Fruit fly (Drosophila melanogaster): ENCODE results near the gene Caf1-180.
A peak's percentile ranks its signal among the peaks of the same experiment; 100 is the strongest.

Gene Caf1-180

DNA sequence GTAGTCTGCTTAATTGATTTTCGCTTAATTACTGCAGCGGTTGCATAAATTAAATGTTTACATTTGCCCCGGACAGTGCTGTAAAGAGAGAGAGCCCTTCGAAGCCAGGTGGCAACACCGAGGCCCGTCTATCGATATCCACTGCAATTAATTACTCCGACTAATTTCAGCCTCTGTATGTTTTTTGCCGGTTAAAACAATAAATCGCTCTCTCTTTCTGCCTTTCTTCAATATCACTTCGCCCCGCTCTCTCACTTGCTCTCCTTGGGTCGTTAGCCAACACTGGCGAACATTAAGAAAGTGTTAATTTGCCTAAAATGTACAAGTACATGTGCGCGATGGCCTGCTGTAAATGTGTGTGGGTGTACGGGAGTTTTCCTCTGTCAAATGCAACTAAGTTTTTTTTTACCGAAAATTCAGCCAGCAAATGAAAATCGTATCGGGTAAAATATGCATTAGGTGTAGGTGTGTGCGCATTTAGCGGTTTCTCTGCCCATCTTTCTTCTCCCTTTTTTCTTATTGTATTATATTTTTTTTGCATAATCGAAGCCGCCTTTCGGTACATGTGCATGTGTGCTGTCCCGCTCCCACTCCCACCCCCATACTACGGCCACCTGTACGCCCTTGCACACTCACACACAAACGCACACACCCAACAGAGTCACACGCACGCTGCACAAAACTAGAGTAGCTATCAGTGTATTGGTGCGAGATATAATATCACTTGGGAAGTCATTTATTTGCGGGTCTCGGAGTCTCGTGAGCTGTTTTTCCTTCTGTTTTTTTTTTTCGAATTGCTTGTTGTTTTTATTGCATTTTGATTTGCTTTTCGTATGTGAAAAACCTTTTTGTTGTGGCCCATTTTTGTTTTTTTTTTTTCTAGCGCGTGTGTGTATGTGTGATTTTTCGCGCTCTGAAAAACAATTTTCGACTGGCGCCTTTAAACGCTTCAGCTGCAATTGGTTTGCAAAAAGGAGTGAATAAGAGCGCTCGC lies 44.4 kb downstream of the Caf1-180 start (continued):
- peak; percentile 28 for TF ChIP-seq unpg (GFP tag; optimal IDR thresholded peaks at IDR 0.05)
- no peak for TF ChIP-seq grn (GFP tag; optimal IDR thresholded peaks at IDR 0.05)
- no peak for TF ChIP-seq HmgD (GFP tag; optimal IDR thresholded peaks at IDR 0.05)
- no peak for TF ChIP-seq Poxn (GFP tag; IDR thresholded peaks at IDR 0.05)
- TF ChIP-seq BEAF-32 (GFP tag; optimal IDR thresholded peaks at IDR 0.05): peak; percentile 58
- peak; percentile 50 for TF ChIP-seq mirr (GFP tag; optimal IDR thresholded peaks at IDR 0.05)
- TF ChIP-seq eyg (GFP tag; optimal IDR thresholded peaks at IDR 0.05): no peak
- TF ChIP-seq CG14014 (GFP tag; IDR thresholded peaks at IDR 0.05): no peak
- TF ChIP-seq sug (tag; optimal IDR thresholded peaks at IDR 0.05): peak; percentile 33
- no peak for TF ChIP-seq wor (GFP tag; IDR thresholded peaks at IDR 0.05)
- TF ChIP-seq CG17612 (GFP tag; IDR thresholded peaks at IDR 0.05): no peak
- no peak for TF ChIP-seq CG10147 (GFP tag; optimal IDR thresholded peaks at IDR 0.05)

DNA sequence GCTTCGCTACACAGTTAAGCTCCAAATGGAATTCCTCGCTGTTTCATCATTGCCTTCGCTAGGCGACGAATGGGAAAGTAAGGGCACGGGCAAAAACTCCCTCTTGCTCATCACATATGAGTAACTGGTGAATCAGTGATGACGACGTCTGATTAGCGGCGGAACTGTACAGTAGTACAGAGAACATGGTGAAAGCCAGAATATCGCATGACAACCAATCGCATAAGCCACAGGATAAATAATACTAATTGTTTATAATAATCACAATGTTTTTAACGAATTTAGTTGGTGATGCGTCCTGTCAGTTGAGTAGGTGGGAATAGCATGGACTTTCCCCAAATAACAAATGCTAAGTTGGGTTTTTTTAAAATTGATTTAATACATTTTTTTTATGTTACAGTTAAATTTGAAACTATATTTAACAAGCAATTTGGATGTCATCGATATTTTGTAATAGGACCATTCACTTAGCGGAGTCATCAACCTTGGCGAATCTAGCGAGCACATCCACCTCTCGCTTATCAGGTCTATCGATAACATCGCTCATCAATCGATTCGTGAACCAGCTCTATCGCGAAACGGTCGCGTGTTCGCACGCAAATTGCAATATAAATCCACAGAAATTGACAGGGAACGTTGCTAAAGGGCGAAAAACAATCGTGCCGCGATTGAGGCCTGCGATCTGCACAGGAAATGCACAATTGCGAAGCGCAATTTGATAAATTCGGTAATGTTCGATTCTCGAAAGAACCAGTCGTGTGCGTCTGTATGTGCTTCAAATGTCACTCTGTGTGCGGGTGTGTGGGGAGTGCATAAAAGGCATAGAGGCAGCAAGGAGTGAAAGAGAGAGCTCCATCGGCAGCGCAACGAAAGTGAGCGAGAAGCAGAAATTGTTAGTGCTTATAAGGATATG lies 45.8 kb downstream of the Caf1-180 start, which contains the start of the genes CG12112 and Trf4-1:
Gene CG12112, minus strand, starts transcription at position 106 of the 913 bp plus-strand sequence.
Gene Trf4-1, plus strand, starts transcription at position 236 of the 913 bp plus-strand sequence.
- TF ChIP-seq D19A (tag; optimal IDR thresholded peaks at IDR 0.05) (no peak), Usf (GFP tag; optimal IDR thresholded peaks at IDR 0.05) (no peak), Myb (GFP tag; optimal IDR thresholded peaks at IDR 0.05) (peak; percentile 88), CG4282 (GFP tag; optimal IDR thresholded peaks at IDR 0.05) (no peak), ham (GFP tag; IDR thresholded peaks at IDR 0.05) (no peak), lbe (GFP tag; optimal IDR thresholded peaks at IDR 0.05) (peak; percentile 45), lola (GFP tag; optimal IDR thresholded peaks at IDR 0.05) (peak in 1 of 3 experiments; percentile 24), CG31224 (GFP tag; IDR thresholded peaks at IDR 0.05) (no peak), pita (GFP tag; optimal IDR thresholded peaks at IDR 0.05) (peak; percentile 80), lab (GFP tag; optimal IDR thresholded peaks at IDR 0.05) (peak; percentile 21), zfh1 (GFP tag; IDR thresholded peaks at IDR 0.05) (0 out of 3 replicates have a peak, but pooled peaks have one; percentile 34), Dek (tag; optimal IDR thresholded peaks at IDR 0.05) (peak; percentile 3), Deaf1 (tag; optimal IDR thresholded peaks at IDR 0.05) (peak; percentile 13), pum (GFP tag; optimal IDR thresholded peaks at IDR 0.05) (no peak), pnt (GFP tag; optimal IDR thresholded peaks at IDR 0.05) (no peak), NC2α (GFP tag; optimal IDR thresholded peaks at IDR 0.05) (no peak), Gsc (GFP tag; IDR thresholded peaks at IDR 0.05) (no peak), Jarid2 (GFP tag; optimal IDR thresholded peaks at IDR 0.05) (no peak), MBD-R2 (GFP tag; IDR thresholded peaks at IDR 0.05) (0 out of 2 replicates have a peak, but pooled peaks have one; percentile 38), CG11456 (GFP tag; IDR thresholded peaks at IDR 0.05) (no peak), pb (GFP tag; optimal IDR thresholded peaks at IDR 0.05) (no peak), CG12104 (GFP tag; optimal IDR thresholded peaks at IDR 0.05) (peak; percentile 11), CG15696 (tag; optimal IDR thresholded peaks at IDR 0.05) (peak; percentile 7), cas (GFP tag; IDR thresholded peaks at IDR 0.05) (no peak), D19B (GFP tag; optimal IDR thresholded peaks at IDR 0.05) (no peak), CG12769 (tag; optimal IDR thresholded peaks at IDR 0.05) (no peak), esg (GFP tag; conservative IDR thresholded peaks at IDR 0.05) (no peak), NK7.1 (GFP tag; optimal IDR thresholded peaks at IDR 0.05) (no peak), CG12299 (tag; optimal IDR thresholded peaks at IDR 0.05) (no peak), ttk (GFP tag; IDR thresholded peaks at IDR 0.05) (no peak), Oaz (GFP tag; IDR thresholded peaks at IDR 0.05) (no peak), CG14965 (GFP tag; optimal IDR thresholded peaks at IDR 0.05; ENCODE audit: borderline replicate concordance) (no peak), Sox102F (GFP tag; optimal IDR thresholded peaks at IDR 0.05) (no peak), CG8359 (GFP tag; optimal IDR thresholded peaks at IDR 0.05; ENCODE audit: borderline replicate concordance) (no peak)
